Worm (Caenorhabditis elegans) whole organism, L2 larva: Measurements from ENCODE around the gene cul-2.

Experiments used
- ZK546.5 ChIP-seq: sonication (generic microtip); optimal IDR thresholded peaks from 2 replicates; lab custom pipeline; 2017; ENCODE audit warnings: missing biosample characterization, missing genetic modification characterization
- egl-27 ChIP-seq: sonication (generic microtip); optimal IDR thresholded peaks from 3 replicates; lab custom pipeline; 2017; ENCODE audit warnings: missing biosample characterization, missing genetic modification reagents, missing genetic modification characterization
- gmeb-1 ChIP-seq: fragments of 150-350 bp; optimal IDR thresholded peaks from 2 replicates; lab custom pipeline; 2014; ENCODE audit warnings: missing biosample characterization, missing genetic modification characterization
- lin-11 ChIP-seq: fragments of 150-350 bp; sonication (generic microtip); optimal IDR thresholded peaks from 2 replicates; lab custom pipeline; 2014; ENCODE audit warnings: missing biosample characterization, missing genetic modification characterization, inconsistent platforms, mixed read lengths
- lsy-2 ChIP-seq, 2 experiments: fragments of 150-350 bp in 1 of 2; sonication (generic microtip) in 1 of 2; optimal IDR thresholded peaks; 2 replicates each; lab custom pipeline; 2014 to 2017; ENCODE audit warnings: missing biosample characterization in 2 of 2, missing genetic modification characterization in 2 of 2
- nhr-237 ChIP-seq: fragments of 150-350 bp; optimal IDR thresholded peaks from 2 replicates; lab custom pipeline; 2014; ENCODE audit warnings: missing biosample characterization, missing genetic modification characterization
- snpc-4 ChIP-seq: fragments of 150-350 bp; optimal IDR thresholded peaks from 2 replicates; lab custom pipeline; 2014; ENCODE audit warnings: missing biosample characterization, missing genetic modification characterization
- unc-39 ChIP-seq: fragments of 150-350 bp; optimal IDR thresholded peaks from 2 replicates; lab custom pipeline; 2014; ENCODE audit warnings: missing biosample characterization, missing genetic modification characterization
- unc-55 ChIP-seq: fragments of 150-350 bp; sonication (generic microtip); optimal IDR thresholded peaks from 3 replicates; lab custom pipeline; 2014; ENCODE audit warnings: missing biosample characterization, missing genetic modification reagents, missing genetic modification characterization
- ztf-1 ChIP-seq: fragments of 200-800 bp; sonication (Bioruptor generic); conservative IDR thresholded peaks from 2 replicates; pipeline ENCODE4 v1.3.6; 2022; ENCODE audit warnings: missing genetic modification characterization, missing compliant biosample characterization
- ztf-11 ChIP-seq: sonication (generic microtip); optimal IDR thresholded peaks from 2 replicates; lab custom pipeline; 2017; ENCODE audit warnings: missing biosample characterization, missing genetic modification characterization

DNA sequence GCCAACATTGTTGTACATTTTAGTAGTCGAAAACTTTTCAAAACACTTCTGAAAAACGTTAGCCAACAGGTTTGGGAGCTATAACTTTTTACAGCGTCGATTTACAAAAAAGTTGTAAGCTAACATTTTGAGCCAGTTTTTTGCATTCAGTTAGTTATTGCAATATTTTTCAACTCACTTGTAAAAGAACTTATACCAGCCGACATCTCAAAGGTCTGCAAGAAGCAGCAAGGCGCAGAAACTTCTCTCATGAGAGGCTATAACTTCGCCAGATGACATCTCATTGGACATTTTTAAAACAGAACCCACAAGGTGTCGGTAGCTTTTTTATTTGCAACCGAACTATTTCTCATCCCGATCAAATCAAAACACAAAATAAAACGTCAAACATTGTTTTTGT lies 17.6 kb upstream of the cul-2 start:
- TF ChIP-seq unc-39 (tag; lab: Kevin White, UChicago) = no peak
- no peak for TF ChIP-seq unc-55 (GFP tag; lab: Kevin White, UChicago)
- no peak for TF ChIP-seq ZK546.5 (tag; lab: Kevin White, UChicago)
- no peak for TF ChIP-seq gmeb-1
- no peak for TF ChIP-seq lin-11 (tag; lab: Kevin White, UChicago)
- no peak for TF ChIP-seq egl-27 (tag; lab: Kevin White, UChicago)
- TF ChIP-seq lsy-2 (tag; optimal IDR thresholded peaks at IDR 0.05; lab: Kevin White, UChicago) = no peak
- no peak for TF ChIP-seq ztf-1 (GFP tag; lab: Robert Waterston, UW)
- TF ChIP-seq ztf-11 = no peak
- no peak for TF ChIP-seq nhr-237
- TF ChIP-seq snpc-4 = no peak
